Fruit fly (Drosophila melanogaster): Measurements from ENCODE around the gene Mrgn1.

Gene Mrgn1

dm6 chrX:13753775-13754174 is 32.0 kb upstream of the Mrgn1 start:
- no peak for TF ChIP-seq h (optimal IDR thresholded peaks at IDR 0.05)
- TF ChIP-seq psq (optimal IDR thresholded peaks at IDR 0.05) = peak; percentile 55

dm6 chrX:13753101-13753758 is 31.5 kb upstream of the Mrgn1 start:
- TF ChIP-seq psq (optimal IDR thresholded peaks at IDR 0.05) (peak; percentile 36), ttk (optimal IDR thresholded peaks at IDR 0.05) (no peak)

- TF ChIP-seq Myc (optimal IDR thresholded peaks at IDR 0.05) (no peak), ttk (optimal IDR thresholded peaks at IDR 0.05) (no peak), insv (optimal IDR thresholded peaks at IDR 0.05) (no peak), psq (optimal IDR thresholded peaks at IDR 0.05) (no peak), h (optimal IDR thresholded peaks at IDR 0.05) (no peak), Sin3A (optimal IDR thresholded peaks at IDR 0.05) (no peak)
These were observed 30.8 kb upstream of the Mrgn1 start for dm6 chrX:13752543-13753046.

dm6 chrX:13749873-13750241 is 28.1 kb upstream of the Mrgn1 start:
- no peak for TF ChIP-seq Myc (optimal IDR thresholded peaks at IDR 0.05)
- no peak for TF ChIP-seq ttk (optimal IDR thresholded peaks at IDR 0.05)
- no peak for TF ChIP-seq Sin3A (optimal IDR thresholded peaks at IDR 0.05)
- no peak for TF ChIP-seq psq (optimal IDR thresholded peaks at IDR 0.05)
- TF ChIP-seq insv (optimal IDR thresholded peaks at IDR 0.05) = no peak
- no peak for TF ChIP-seq h (optimal IDR thresholded peaks at IDR 0.05)

- TF ChIP-seq h (optimal IDR thresholded peaks at IDR 0.05) = no peak
These were observed 27.4 kb upstream of the Mrgn1 start for dm6 chrX:13748906-13749872.

dm6 chrX:13747635-13748467 is 26.1 kb upstream of the Mrgn1 start:
- TF ChIP-seq psq (optimal IDR thresholded peaks at IDR 0.05) (no peak), h (optimal IDR thresholded peaks at IDR 0.05) (no peak), insv (optimal IDR thresholded peaks at IDR 0.05) (no peak), Sin3A (optimal IDR thresholded peaks at IDR 0.05) (no peak), ttk (optimal IDR thresholded peaks at IDR 0.05) (no peak), Myc (optimal IDR thresholded peaks at IDR 0.05) (no peak)

- TF ChIP-seq ttk (optimal IDR thresholded peaks at IDR 0.05) (no peak), insv (optimal IDR thresholded peaks at IDR 0.05) (no peak), h (optimal IDR thresholded peaks at IDR 0.05) (no peak), psq (optimal IDR thresholded peaks at IDR 0.05) (no peak), Sin3A (optimal IDR thresholded peaks at IDR 0.05) (no peak), Myc (optimal IDR thresholded peaks at IDR 0.05) (no peak)
These were observed 25.3 kb upstream of the Mrgn1 start for dm6 chrX:13747052-13747451.

dm6 chrX:13744599-13745052 is 22.8 kb upstream of the Mrgn1 start, which contains the start of gene Grip91:
Grip91 (minus strand) TSS chrX:13744683.
- TF ChIP-seq h (optimal IDR thresholded peaks at IDR 0.05) = no peak
- no peak for TF ChIP-seq insv (optimal IDR thresholded peaks at IDR 0.05)
- TF ChIP-seq psq (optimal IDR thresholded peaks at IDR 0.05) = no peak
- no peak for TF ChIP-seq ttk (optimal IDR thresholded peaks at IDR 0.05)

dm6 chrX:13740992-13741391 is 19.2 kb upstream of the Mrgn1 start:
- TF ChIP-seq h (optimal IDR thresholded peaks at IDR 0.05) (no peak), insv (optimal IDR thresholded peaks at IDR 0.05) (no peak), Myc (optimal IDR thresholded peaks at IDR 0.05) (no peak), psq (optimal IDR thresholded peaks at IDR 0.05) (no peak), Sin3A (optimal IDR thresholded peaks at IDR 0.05) (no peak), ttk (optimal IDR thresholded peaks at IDR 0.05) (no peak)

dm6 chrX:13740062-13740461 is 18.3 kb upstream of the Mrgn1 start:
- no peak for TF ChIP-seq Sin3A (optimal IDR thresholded peaks at IDR 0.05)
- no peak for TF ChIP-seq psq (optimal IDR thresholded peaks at IDR 0.05)
- TF ChIP-seq ttk (optimal IDR thresholded peaks at IDR 0.05) = no peak
- no peak for TF ChIP-seq Myc (optimal IDR thresholded peaks at IDR 0.05)
- no peak for TF ChIP-seq h (optimal IDR thresholded peaks at IDR 0.05)
- no peak for TF ChIP-seq insv (optimal IDR thresholded peaks at IDR 0.05)

dm6 chrX:13739411-13739888 is 17.7 kb upstream of the Mrgn1 start, which contains the start of gene CG11151:
CG11151 (plus strand) TSS chrX:13739744.
- TF ChIP-seq insv (optimal IDR thresholded peaks at IDR 0.05) = peak; percentile 34
- no peak for TF ChIP-seq Sin3A (optimal IDR thresholded peaks at IDR 0.05)

- TF ChIP-seq insv (optimal IDR thresholded peaks at IDR 0.05) (no peak), h (optimal IDR thresholded peaks at IDR 0.05) (no peak), psq (optimal IDR thresholded peaks at IDR 0.05) (no peak), Sin3A (optimal IDR thresholded peaks at IDR 0.05) (no peak), ttk (optimal IDR thresholded peaks at IDR 0.05) (no peak), Myc (optimal IDR thresholded peaks at IDR 0.05) (no peak)
These were observed 16.2 kb upstream of the Mrgn1 start, which contains the start of gene CG11134 for dm6 chrX:13737939-13738338. CG11134 (plus strand) TSS chrX:13737942.
